Worm (Caenorhabditis elegans) whole organism, mixed stage, embryonic: ENCODE measurements around the gene C05C12.1.

Experiments
- blmp-1 ChIP-seq: fragments of 150-350 bp; optimal IDR thresholded peaks from 2 replicates; lab custom pipeline; 2014; ENCODE audit warnings: missing biosample characterization, missing genetic modification characterization
- ceh-39 ChIP-seq: fragments of 150-350 bp; optimal IDR thresholded peaks from 2 replicates; lab custom pipeline; 2014; ENCODE audit warnings: missing biosample characterization, missing genetic modification characterization
- cnd-1 ChIP-seq: fragments of 200-800 bp; sonication (Bioruptor generic); optimal IDR thresholded peaks from 2 replicates; lab custom pipeline; 2018; ENCODE audit warnings: mild to moderate bottlenecking, missing genetic modification characterization, missing compliant biosample characterization
- drap-1 ChIP-seq: fragments of 200-800 bp; sonication (Bioruptor generic); optimal IDR thresholded peaks from 3 replicates; lab custom pipeline; 2018; ENCODE audit warnings: mild to moderate bottlenecking, missing genetic modification characterization, missing compliant biosample characterization
- elt-3 ChIP-seq: fragments of 150-350 bp; optimal IDR thresholded peaks from 2 replicates; lab custom pipeline; 2014; ENCODE audit warnings: missing biosample characterization, missing genetic modification characterization
- flh-1 ChIP-seq: fragments of 200-800 bp; sonication (Bioruptor generic); optimal IDR thresholded peaks from 2 replicates; lab custom pipeline; 2018; ENCODE audit warnings: mild to moderate bottlenecking, missing genetic modification characterization, moderate library complexity, missing compliant biosample characterization
- ham-2 ChIP-seq: fragments of 200-800 bp; sonication (Bioruptor generic); optimal IDR thresholded peaks from 2 replicates; lab custom pipeline; 2018; ENCODE audit warnings: mild to moderate bottlenecking, missing genetic modification characterization, missing compliant biosample characterization
- hlh-1 ChIP-seq: fragments of 150-350 bp; optimal IDR thresholded peaks from 2 replicates; lab custom pipeline; 2014; ENCODE audit warnings: missing biosample characterization, missing genetic modification reagents, missing genetic modification characterization
- lin-32 ChIP-seq: fragments of 200-800 bp; sonication (Bioruptor generic); optimal IDR thresholded peaks from 2 replicates; lab custom pipeline; 2018; ENCODE audit warnings: mild to moderate bottlenecking, missing genetic modification characterization, missing compliant biosample characterization
- lsy-2 ChIP-seq: fragments of 150-350 bp; optimal IDR thresholded peaks from 2 replicates; lab custom pipeline; 2014; ENCODE audit warnings: missing biosample characterization, missing genetic modification characterization
- nhr-28 ChIP-seq: fragments of 150-350 bp; optimal IDR thresholded peaks from 2 replicates; lab custom pipeline; 2014; ENCODE audit warnings: missing biosample characterization, missing genetic modification characterization
- nhr-76 ChIP-seq: sonication (generic microtip); optimal IDR thresholded peaks from 2 replicates; lab custom pipeline; 2017; ENCODE audit warnings: missing biosample characterization, missing genetic modification characterization
- tbx-8 ChIP-seq: fragments of 200-800 bp; sonication (Bioruptor generic); optimal IDR thresholded peaks from 2 replicates; lab custom pipeline; 2018; ENCODE audit warnings: mild to moderate bottlenecking, missing genetic modification characterization, moderate library complexity, missing compliant biosample characterization
- unc-39 ChIP-seq: fragments of 150-350 bp; optimal IDR thresholded peaks from 2 replicates; lab custom pipeline; 2014; ENCODE audit warnings: missing biosample characterization, missing genetic modification characterization
- unc-62 ChIP-seq: fragments of 150-350 bp; optimal IDR thresholded peaks from 2 replicates; lab custom pipeline; 2014; ENCODE audit warnings: missing biosample characterization, missing genetic modification reagents, missing genetic modification characterization
- zip-8 ChIP-seq: fragments of 150-350 bp; optimal IDR thresholded peaks from 2 replicates; lab custom pipeline; 2014; ENCODE audit warnings: missing biosample characterization, missing genetic modification characterization

C05C12.1 gene

DNA sequence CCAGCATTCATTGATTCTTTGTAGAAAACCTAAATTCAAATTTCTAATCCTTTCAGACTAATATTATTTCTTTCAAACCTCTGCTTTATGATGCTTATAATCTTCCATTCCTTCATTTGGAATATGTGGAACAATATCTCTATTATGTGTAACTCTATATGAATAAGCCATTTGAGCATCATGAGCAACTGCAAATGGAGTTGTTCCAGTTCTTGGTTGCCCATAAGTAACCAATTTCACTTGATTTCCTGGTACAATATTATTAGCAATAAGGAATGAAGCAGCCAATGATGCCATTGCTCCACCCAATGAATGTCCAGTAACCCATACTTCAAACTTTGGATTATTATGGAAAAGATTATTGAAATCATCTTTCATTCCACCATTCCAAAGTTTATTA is 51.2 kb downstream of the C05C12.1 start:
- TF ChIP-seq tbx-8 (GFP tag; lab: Kevin White, UChicago) = no peak
- no peak for TF ChIP-seq unc-62 (GFP tag; lab: Kevin White, UChicago)
- TF ChIP-seq cnd-1 (tag; lab: Kevin White, UChicago) = no peak
- no peak for TF ChIP-seq drap-1 (GFP tag; lab: Kevin White, UChicago)
- no peak for TF ChIP-seq ceh-39 (tag; lab: Kevin White, UChicago)
- no peak for TF ChIP-seq nhr-76 (tag; lab: Kevin White, UChicago)
- TF ChIP-seq ham-2 (GFP tag; lab: Kevin White, UChicago) = no peak
- no peak for TF ChIP-seq blmp-1 (tag; lab: Kevin White, UChicago)
- TF ChIP-seq elt-3 (tag; lab: Kevin White, UChicago) = no peak
- no peak for TF ChIP-seq lin-32 (GFP tag; lab: Kevin White, UChicago)
- no peak for TF ChIP-seq lsy-2
- no peak for TF ChIP-seq hlh-1 (tag; lab: Kevin White, UChicago)
- TF ChIP-seq zip-8 (tag; lab: Kevin White, UChicago) = no peak
- no peak for TF ChIP-seq nhr-28
- TF ChIP-seq flh-1 = no peak
- TF ChIP-seq unc-39 (tag; lab: Kevin White, UChicago) = no peak
